Fruit fly (Drosophila melanogaster): Measurements from ENCODE around the gene Set.

Set gene

dm6 chr3R:15262710-15263672, at the start of gene Set, which contains the start of gene eIF2gamma:
Gene Set, plus strand, starts transcription at chr3R:15263552.
Gene eIF2gamma, minus strand, starts transcription at chr3R:15263458.
- TF ChIP-seq insv (optimal IDR thresholded peaks at IDR 0.05) (no peak), Myc (optimal IDR thresholded peaks at IDR 0.05) (no peak), psq (optimal IDR thresholded peaks at IDR 0.05) (no peak), h (optimal IDR thresholded peaks at IDR 0.05) (no peak), ttk (optimal IDR thresholded peaks at IDR 0.05) (no peak), Sin3A (optimal IDR thresholded peaks at IDR 0.05) (no peak)

dm6 chr3R:15218824-15219576, 44.4 kb upstream of the Set start, which contains the start of the genes SIDL and CG12241:
Gene SIDL, minus strand, starts transcription at chr3R:15218874.
Gene CG12241, plus strand, starts transcription at chr3R:15219256.
- no peak for TF ChIP-seq ttk (optimal IDR thresholded peaks at IDR 0.05)
- TF ChIP-seq Sin3A (optimal IDR thresholded peaks at IDR 0.05) = no peak
- TF ChIP-seq h (optimal IDR thresholded peaks at IDR 0.05) = no peak
- TF ChIP-seq Myc (optimal IDR thresholded peaks at IDR 0.05) = no peak
- TF ChIP-seq insv (optimal IDR thresholded peaks at IDR 0.05) = no peak
- no peak for TF ChIP-seq psq (optimal IDR thresholded peaks at IDR 0.05)

- no peak for TF ChIP-seq Myc (optimal IDR thresholded peaks at IDR 0.05)
- TF ChIP-seq ttk (optimal IDR thresholded peaks at IDR 0.05) = no peak
- TF ChIP-seq h (optimal IDR thresholded peaks at IDR 0.05) = no peak
- TF ChIP-seq Sin3A (optimal IDR thresholded peaks at IDR 0.05) = no peak
- no peak for TF ChIP-seq insv (optimal IDR thresholded peaks at IDR 0.05)
- no peak for TF ChIP-seq psq (optimal IDR thresholded peaks at IDR 0.05)
Observed at dm6 chr3R:15222973-15223372, 40.4 kb upstream of the Set start, which contains the start of gene Polr2G. Gene Polr2G, minus strand, starts transcription at chr3R:15223180.

dm6 chr3R:15225279-15225730, 38.0 kb upstream of the Set start, which contains the start of the genes CG31344 and Caf1-55:
Gene CG31344, minus strand, starts transcription at chr3R:15225329.
Gene Caf1-55, plus strand, starts transcription at chr3R:15225576.
- no peak for TF ChIP-seq ttk (optimal IDR thresholded peaks at IDR 0.05)
- no peak for TF ChIP-seq insv (optimal IDR thresholded peaks at IDR 0.05)
- no peak for TF ChIP-seq h (optimal IDR thresholded peaks at IDR 0.05)
- TF ChIP-seq Sin3A (optimal IDR thresholded peaks at IDR 0.05) = no peak
- TF ChIP-seq Myc (optimal IDR thresholded peaks at IDR 0.05) = no peak
- TF ChIP-seq psq (optimal IDR thresholded peaks at IDR 0.05) = no peak

- TF ChIP-seq h (optimal IDR thresholded peaks at IDR 0.05) (no peak), insv (optimal IDR thresholded peaks at IDR 0.05) (no peak)
Observed at dm6 chr3R:15229329-15229876, 33.9 kb upstream of the Set start, which contains the start of the genes Art3 and mRpS10. Gene Art3, minus strand, starts transcription at chr3R:15229408. Gene mRpS10, plus strand, starts transcription at chr3R:15229665.

dm6 chr3R:15230285-15230684, 33.1 kb upstream of the Set start, which contains the start of gene CG34316:
Gene CG34316, plus strand, starts transcription at chr3R:15230585.
- no peak for TF ChIP-seq ttk (optimal IDR thresholded peaks at IDR 0.05)
- TF ChIP-seq insv (optimal IDR thresholded peaks at IDR 0.05) = no peak
- no peak for TF ChIP-seq h (optimal IDR thresholded peaks at IDR 0.05)
- no peak for TF ChIP-seq psq (optimal IDR thresholded peaks at IDR 0.05)
- no peak for TF ChIP-seq Myc (optimal IDR thresholded peaks at IDR 0.05)
- no peak for TF ChIP-seq Sin3A (optimal IDR thresholded peaks at IDR 0.05)

dm6 chr3R:15231635-15232138, 31.7 kb upstream of the Set start:
- TF ChIP-seq h (optimal IDR thresholded peaks at IDR 0.05) (no peak), Sin3A (optimal IDR thresholded peaks at IDR 0.05) (no peak), Myc (optimal IDR thresholded peaks at IDR 0.05) (no peak), psq (optimal IDR thresholded peaks at IDR 0.05) (no peak), insv (optimal IDR thresholded peaks at IDR 0.05) (no peak)

dm6 chr3R:15242186-15243045, 20.9 kb upstream of the Set start, which contains the start of the genes tefu and Hsc70-4:
Gene tefu, minus strand, starts transcription at chr3R:15242236.
Gene Hsc70-4, plus strand, starts transcription at chr3R:15242687.
- no peak for TF ChIP-seq Sin3A (optimal IDR thresholded peaks at IDR 0.05)
- TF ChIP-seq insv (optimal IDR thresholded peaks at IDR 0.05) = no peak
- no peak for TF ChIP-seq Myc (optimal IDR thresholded peaks at IDR 0.05)
- no peak for TF ChIP-seq psq (optimal IDR thresholded peaks at IDR 0.05)

dm6 chr3R:15243046-15243356, 20.4 kb upstream of the Set start:
- no peak for TF ChIP-seq Myc (optimal IDR thresholded peaks at IDR 0.05)
- TF ChIP-seq ttk (optimal IDR thresholded peaks at IDR 0.05) = no peak
- TF ChIP-seq h (optimal IDR thresholded peaks at IDR 0.05) = no peak
- TF ChIP-seq Sin3A (optimal IDR thresholded peaks at IDR 0.05) = no peak
- TF ChIP-seq insv (optimal IDR thresholded peaks at IDR 0.05) = no peak
- TF ChIP-seq psq (optimal IDR thresholded peaks at IDR 0.05) = no peak

dm6 chr3R:15243452-15243851, 19.9 kb upstream of the Set start:
- TF ChIP-seq Sin3A (optimal IDR thresholded peaks at IDR 0.05) (no peak), Myc (optimal IDR thresholded peaks at IDR 0.05) (no peak), ttk (optimal IDR thresholded peaks at IDR 0.05) (no peak), insv (optimal IDR thresholded peaks at IDR 0.05) (no peak), psq (optimal IDR thresholded peaks at IDR 0.05) (no peak), h (optimal IDR thresholded peaks at IDR 0.05) (no peak)
